Worm (Caenorhabditis elegans) whole organism, L2 larva: ENCODE data around the gene F40F11.3.

Experiments
- aly-2 ChIP-seq: fragments of 150-350 bp; optimal IDR thresholded peaks from 2 replicates; lab custom pipeline; 2014; ENCODE audit warnings: missing biosample characterization, missing genetic modification characterization
- lin-13 ChIP-seq: fragments of 150-350 bp; optimal IDR thresholded peaks from 2 replicates; lab custom pipeline; 2014; ENCODE audit warnings: missing biosample characterization, missing genetic modification reagents, missing genetic modification characterization

DNA sequence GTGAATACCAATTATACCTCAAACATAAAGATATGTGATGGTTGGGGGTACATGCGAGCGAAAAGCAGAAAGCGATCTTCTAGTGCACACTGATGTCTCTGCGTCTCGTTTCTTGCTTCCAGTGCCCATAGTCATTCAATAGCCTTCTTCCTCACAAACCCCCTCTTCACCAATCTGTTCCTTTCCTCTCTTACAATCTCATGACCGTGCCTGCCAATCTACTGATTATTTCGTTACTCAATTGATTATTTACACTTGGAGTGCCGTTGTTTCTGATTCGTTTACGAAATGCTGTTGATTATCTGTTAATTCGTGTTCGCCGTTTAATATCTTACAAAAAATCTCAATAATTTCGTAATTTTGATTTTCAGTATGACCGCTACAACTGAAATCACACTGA, 8.9 kb downstream of the F40F11.3 start:
- TF ChIP-seq lin-13 (GFP tag; lab: Kevin White, UChicago) (no peak), aly-2 (tag; lab: Kevin White, UChicago) (no peak)
